Worm (Caenorhabditis elegans) whole organism, late embryonic: ENCODE data around the gene srbc-17.

Experiments
- dmd-4 ChIP-seq: sonication (generic microtip); optimal IDR thresholded peaks from 2 replicates; lab custom pipeline; 2016; ENCODE audit warnings: borderline replicate concordance, missing genetic modification characterization, missing compliant biosample characterization
- lin-11 ChIP-seq: fragments of 200-800 bp; sonication (Bioruptor generic); optimal IDR thresholded peaks from 2 replicates; lab custom pipeline; 2018; ENCODE audit warnings: mild to moderate bottlenecking, missing genetic modification characterization, missing compliant biosample characterization
- nhr-11 ChIP-seq: fragments of 150-350 bp; optimal IDR thresholded peaks from 2 replicates; lab custom pipeline; 2014; ENCODE audit warnings: missing biosample characterization, missing genetic modification characterization
- pax-1 ChIP-seq: fragments of 150-350 bp; optimal IDR thresholded peaks from 2 replicates; lab custom pipeline; 2014; ENCODE audit warnings: missing biosample characterization, missing genetic modification characterization
- pha-2 ChIP-seq: sonication (generic microtip); optimal IDR thresholded peaks from 2 replicates; lab custom pipeline; 2017; ENCODE audit warnings: mild to moderate bottlenecking, missing genetic modification characterization, missing compliant biosample characterization
- rnt-1 ChIP-seq: sonication (generic microtip); optimal IDR thresholded peaks from 2 replicates; lab custom pipeline; 2016; ENCODE audit warnings: missing genetic modification characterization, missing compliant biosample characterization
- sox-4 ChIP-seq: sonication (generic microtip); optimal IDR thresholded peaks from 2 replicates; lab custom pipeline; 2017; ENCODE audit warnings: mild to moderate bottlenecking, missing genetic modification characterization, inconsistent platforms, missing compliant biosample characterization
- unc-3 ChIP-seq, 2 experiments: fragments of 200-800 bp in 1 of 2; sonication (Bioruptor generic) in 1 of 2; sonication (generic microtip) in 1 of 2; conservative IDR thresholded peaks in 1 of 2; optimal IDR thresholded peaks in 1 of 2; 2 replicates each; pipeline versions ENCODE4 v1.3.6 to Lab custom; 2016 to 2022; ENCODE audit warnings: missing compliant biosample characterization in 2 of 2, missing genetic modification characterization in 2 of 2, missing genetic modification reagents in 1 of 2

- TF ChIP-seq pha-2 (no peak), lin-11 (tag; lab: Kevin White, UChicago) (no peak), unc-3 (GFP tag; conservative IDR thresholded peaks at IDR 0.05; lab: Robert Waterston, UW) (no peak), unc-3 (tag; optimal IDR thresholded peaks at IDR 0.05; lab: Kevin White, UChicago) (no peak), pax-1 (tag; lab: Kevin White, UChicago) (no peak), nhr-11 (tag; lab: Kevin White, UChicago) (no peak), sox-4 (tag; lab: Kevin White, UChicago) (no peak), rnt-1 (tag; lab: Kevin White, UChicago) (no peak), dmd-4 (tag; lab: Kevin White, UChicago) (no peak)
Measured at ce11 chrV:2187864-2188345, 10.4 kb downstream of the srbc-17 start, which contains the start of gene Y5H2B.3.
